Worm (Caenorhabditis elegans) whole organism, mixed stage, embryonic: ENCODE results near the gene col-12.

ENCODE experiments used
- bed-3 ChIP-seq: fragments of 200-800 bp; sonication (Bioruptor generic); optimal IDR thresholded peaks from 3 replicates; lab custom pipeline; 2018; ENCODE audit warnings: mild to moderate bottlenecking, missing genetic modification characterization, moderate library complexity, missing compliant biosample characterization
- blmp-1 ChIP-seq: fragments of 150-350 bp; optimal IDR thresholded peaks from 2 replicates; lab custom pipeline; 2014; ENCODE audit warnings: missing biosample characterization, missing genetic modification characterization
- cnd-1 ChIP-seq: fragments of 200-800 bp; sonication (Bioruptor generic); optimal IDR thresholded peaks from 2 replicates; lab custom pipeline; 2018; ENCODE audit warnings: mild to moderate bottlenecking, missing genetic modification characterization, missing compliant biosample characterization
- ham-2 ChIP-seq: fragments of 200-800 bp; sonication (Bioruptor generic); optimal IDR thresholded peaks from 2 replicates; lab custom pipeline; 2018; ENCODE audit warnings: mild to moderate bottlenecking, missing genetic modification characterization, missing compliant biosample characterization
- hlh-1 ChIP-seq: fragments of 150-350 bp; optimal IDR thresholded peaks from 2 replicates; lab custom pipeline; 2014; ENCODE audit warnings: missing biosample characterization, missing genetic modification reagents, missing genetic modification characterization
- mep-1 ChIP-seq: fragments of 150-350 bp; optimal IDR thresholded peaks from 2 replicates; lab custom pipeline; 2017; ENCODE audit warnings: missing biosample characterization, missing genetic modification reagents, missing genetic modification characterization, inconsistent platforms
- mls-2 ChIP-seq: sonication (generic microtip); optimal IDR thresholded peaks from 2 replicates; lab custom pipeline; 2016; ENCODE audit warnings: mild to moderate bottlenecking, missing genetic modification characterization, moderate library complexity, missing compliant biosample characterization
- nhr-12 ChIP-seq: fragments of 150-350 bp; optimal IDR thresholded peaks from 2 replicates; lab custom pipeline; 2014; ENCODE audit warnings: missing biosample characterization, missing genetic modification characterization
- nhr-76 ChIP-seq: sonication (generic microtip); optimal IDR thresholded peaks from 2 replicates; lab custom pipeline; 2017; ENCODE audit warnings: missing biosample characterization, missing genetic modification characterization
- pha-4 ChIP-seq: fragments of 150-350 bp; optimal IDR thresholded peaks from 2 replicates; lab custom pipeline; 2018; ENCODE audit warnings: missing biosample characterization, missing genetic modification reagents, missing genetic modification characterization
- sem-2 ChIP-seq: fragments of 200-800 bp; sonication (Bioruptor generic); optimal IDR thresholded peaks from 2 replicates; lab custom pipeline; 2018; ENCODE audit warnings: mild to moderate bottlenecking, missing genetic modification characterization, missing compliant biosample characterization
- snpc-4 ChIP-seq: fragments of 150-350 bp; optimal IDR thresholded peaks from 2 replicates; lab custom pipeline; 2014; ENCODE audit warnings: missing biosample characterization, missing genetic modification characterization
- tbx-8 ChIP-seq: fragments of 200-800 bp; sonication (Bioruptor generic); optimal IDR thresholded peaks from 2 replicates; lab custom pipeline; 2018; ENCODE audit warnings: mild to moderate bottlenecking, missing genetic modification characterization, moderate library complexity, missing compliant biosample characterization
- unc-120 ChIP-seq: sonication (generic microtip); optimal IDR thresholded peaks from 2 replicates; lab custom pipeline; 2017; ENCODE audit warnings: missing genetic modification characterization, missing compliant biosample characterization; ENCODE audit not compliant: poor library complexity, severe bottlenecking
- ztf-11 ChIP-seq: fragments of 150-350 bp; optimal IDR thresholded peaks from 2 replicates; lab custom pipeline; 2014; ENCODE audit warnings: missing biosample characterization, missing genetic modification characterization

col-12 gene

DNA sequence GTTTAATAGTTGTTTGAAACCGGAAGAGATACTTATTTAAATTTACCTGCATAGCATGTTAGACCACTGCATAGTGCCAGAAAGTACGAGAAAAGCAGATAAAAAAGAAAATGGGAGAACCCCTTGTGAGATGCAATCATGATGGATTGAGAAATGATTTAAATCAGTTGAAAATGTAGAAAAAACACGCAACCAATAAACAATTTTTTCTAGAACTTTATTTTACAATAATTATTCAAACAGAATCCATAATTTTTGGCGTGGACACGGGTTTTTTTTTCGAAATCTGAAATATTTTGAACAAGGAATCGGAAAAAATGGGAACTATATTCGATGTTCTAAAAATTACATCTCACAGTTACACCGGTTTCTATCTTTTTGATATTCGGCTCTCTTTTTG is 45.7 kb downstream of the col-12 start, which contains the start of gene AC3.12:
AC3.12 (minus strand) TSS at position 101 of the 400 bp plus-strand sequence.
- no peak for TF ChIP-seq cnd-1
- no peak for TF ChIP-seq hlh-1 (tag; lab: Kevin White, UChicago)
- TF ChIP-seq ham-2 (GFP tag; lab: Kevin White, UChicago), result no peak
- TF ChIP-seq ztf-11, result no peak
- TF ChIP-seq blmp-1 (tag; lab: Kevin White, UChicago), result no peak
- TF ChIP-seq mls-2 (tag; lab: Kevin White, UChicago), result no peak
- TF ChIP-seq unc-120 (tag; lab: Kevin White, UChicago), result no peak
- no peak for TF ChIP-seq nhr-76 (tag; lab: Kevin White, UChicago)
- TF ChIP-seq sem-2, result no peak
- no peak for TF ChIP-seq snpc-4
- no peak for TF ChIP-seq pha-4
- no peak for TF ChIP-seq mep-1 (tag; lab: Kevin White, UChicago)
- TF ChIP-seq nhr-12, result no peak
- TF ChIP-seq tbx-8, result no peak
- no peak for TF ChIP-seq bed-3 (GFP tag; lab: Kevin White, UChicago)
